Worm (Caenorhabditis elegans): ENCODE results near the gene B0491.6.

Gene B0491.6

ce11 chrII:11333846-11334638, 14.1 kb downstream of the B0491.6 start:
- TF ChIP-seq C16A3.4 (tag; optimal IDR thresholded peaks at IDR 0.05) (peak; percentile 6), mep-1 (tag; optimal IDR thresholded peaks at IDR 0.05) (peak; percentile 9), nhr-71 (tag; optimal IDR thresholded peaks at IDR 0.05) (peak; percentile 15), ceh-90 (tag; optimal IDR thresholded peaks at IDR 0.05) (no peak), nhr-90 (tag; optimal IDR thresholded peaks at IDR 0.05; ENCODE audit: poor library complexity) (peak; percentile 16), dsc-1 (tag; optimal IDR thresholded peaks at IDR 0.05) (no peak), zip-4 (GFP tag; optimal IDR thresholded peaks at IDR 0.05) (no peak), lin-35 (GFP tag; optimal IDR thresholded peaks at IDR 0.05) (peak in 1 of 2 experiments; percentile 65), grh-1 (GFP tag; IDR thresholded peaks at IDR 0.05) (no peak), dpl-1 (GFP tag; optimal IDR thresholded peaks at IDR 0.05) (peak; percentile 25 to 56 (median 54)), elt-2 (tag; optimal IDR thresholded peaks at IDR 0.05) (peak; percentile 34), efl-1 (optimal IDR thresholded peaks at IDR 0.05) (peak in 1 of 2 experiments; percentile 38), efl-1 (GFP tag; optimal IDR thresholded peaks at IDR 0.05 in 1 of 2) (peak; percentile 42 to 71), nhr-237 (tag; optimal IDR thresholded peaks at IDR 0.05) (no peak), swsn-7 (tag; optimal IDR thresholded peaks at IDR 0.05) (no peak), snpc-4 (tag; optimal IDR thresholded peaks at IDR 0.05) (peak; percentile 62)

- TF ChIP-seq vab-15 (tag; optimal IDR thresholded peaks at IDR 0.05) (no peak), lin-14 (GFP tag; optimal IDR thresholded peaks at IDR 0.05) (peak; percentile 36), nhr-12 (tag; optimal IDR thresholded peaks at IDR 0.05) (no peak), aly-2 (tag; optimal IDR thresholded peaks at IDR 0.05) (no peak), pqm-1 (tag; optimal IDR thresholded peaks at IDR 0.05) (no peak), dsc-1 (tag; optimal IDR thresholded peaks at IDR 0.05) (no peak), tlp-1 (tag; optimal IDR thresholded peaks at IDR 0.05) (no peak), nhr-11 (tag; optimal IDR thresholded peaks at IDR 0.05) (no peak), lsy-2 (tag; optimal IDR thresholded peaks at IDR 0.05) (no peak), ceh-63 (GFP tag; optimal IDR thresholded peaks at IDR 0.05) (no peak), rnt-1 (tag; optimal IDR thresholded peaks at IDR 0.05) (no peak), lir-3 (tag; optimal IDR thresholded peaks at IDR 0.05; ENCODE audit: poor library complexity) (no peak), ceh-90 (tag; optimal IDR thresholded peaks at IDR 0.05) (no peak), fkh-10 (GFP tag; optimal IDR thresholded peaks at IDR 0.05) (peak; percentile 44), nhr-77 (tag; optimal IDR thresholded peaks at IDR 0.05) (no peak), elt-2 (tag; optimal IDR thresholded peaks at IDR 0.05) (no peak), swsn-7 (tag; optimal IDR thresholded peaks at IDR 0.05) (no peak)
Observed at ce11 chrII:11333375-11333774, 14.8 kb downstream of the B0491.6 start.

- TF ChIP-seq lin-14 (GFP tag; optimal IDR thresholded peaks at IDR 0.05) (peak; percentile 63), ceh-82 (tag; optimal IDR thresholded peaks at IDR 0.05) (peak in 1 of 3 experiments; percentile 1), xbp-1 (tag; optimal IDR thresholded peaks at IDR 0.05) (no peak)
Observed at ce11 chrII:11329021-11329479, 19.1 kb downstream of the B0491.6 start, which contains the start of gene tag-180. Gene tag-180 (minus strand): TSS chrII:11329429.

ce11 chrII:11319591-11319990, 28.6 kb downstream of the B0491.6 start, which contains the start of gene nlp-51:
Gene nlp-51 (minus strand): TSS chrII:11319691.
- TF ChIP-seq hlh-17 (GFP tag; optimal IDR thresholded peaks at IDR 0.05; ENCODE audit: borderline replicate concordance), result no peak
- TF ChIP-seq tlp-1 (tag; optimal IDR thresholded peaks at IDR 0.05), result no peak
- no peak for TF ChIP-seq unc-62 (GFP tag; optimal IDR thresholded peaks at IDR 0.05)
- TF ChIP-seq snpc-4 (tag; optimal IDR thresholded peaks at IDR 0.05), result no peak
- no peak for TF ChIP-seq ceh-63 (GFP tag; optimal IDR thresholded peaks at IDR 0.05)
- TF ChIP-seq F16B12.6 (tag; optimal IDR thresholded peaks at IDR 0.05), result no peak
- no peak for TF ChIP-seq nhr-12 (tag; optimal IDR thresholded peaks at IDR 0.05)
- TF ChIP-seq sup-37 (GFP tag; optimal IDR thresholded peaks at IDR 0.05), result no peak
- TF ChIP-seq tbx-2 (tag; optimal IDR thresholded peaks at IDR 0.05), result no peak
- no peak for TF ChIP-seq isw-1 (GFP tag; IDR thresholded peaks at IDR 0.05)
- TF ChIP-seq nhr-28 (tag; optimal IDR thresholded peaks at IDR 0.05), result no peak
- no peak for TF ChIP-seq egl-13 (tag; optimal IDR thresholded peaks at IDR 0.05)
